Worm (Caenorhabditis elegans) whole organism, midembryonic: Measurements from ENCODE around the gene dlhd-1.

Experiments
- T22C8.4 ChIP-seq: fragments of 200-800 bp; sonication (Bioruptor generic); IDR thresholded peaks from 2 replicates; pipeline ENCODE4 v1.3.6; 2022; ENCODE audit warnings: missing genetic modification characterization, missing compliant biosample characterization
- cog-1 ChIP-seq: sonication (generic microtip); optimal IDR thresholded peaks from 2 replicates; lab custom pipeline; 2016; ENCODE audit warnings: missing genetic modification characterization, missing compliant biosample characterization
- flt-1 ChIP-seq: fragments of 200-800 bp; sonication (Bioruptor generic); IDR thresholded peaks from 2 replicates; pipeline ENCODE4 v1.3.6; 2022; ENCODE audit warnings: missing genetic modification characterization, missing compliant biosample characterization
- klf-2 ChIP-seq: fragments of 200-800 bp; sonication (Bioruptor generic); conservative IDR thresholded peaks from 2 replicates; pipeline ENCODE4 v1.3.6; 2022; ENCODE audit warnings: missing genetic modification reagents, missing genetic modification characterization, missing compliant biosample characterization
- med-1 ChIP-seq: sonication (generic microtip); optimal IDR thresholded peaks from 2 replicates; lab custom pipeline; 2017; ENCODE audit warnings: missing genetic modification characterization, mild to moderate bottlenecking, missing compliant biosample characterization, antibody characterized with exemption, missing genetic modification reagents; ENCODE audit not compliant: insufficient read depth
- ref-1 ChIP-seq: fragments of 200-800 bp; sonication (Bioruptor generic); conservative IDR thresholded peaks from 2 replicates; pipeline ENCODE4 v1.3.6; 2022; ENCODE audit warnings: missing genetic modification reagents, missing genetic modification characterization, missing compliant biosample characterization
- tab-1 ChIP-seq: fragments of 200-800 bp; sonication (Bioruptor generic); IDR thresholded peaks from 2 replicates; pipeline ENCODE4 v1.3.6; 2022; ENCODE audit warnings: missing genetic modification characterization, missing compliant biosample characterization
- ztf-23 ChIP-seq: fragments of 200-800 bp; sonication (Bioruptor generic); IDR thresholded peaks from 2 replicates; pipeline ENCODE4 v1.3.6; 2022; ENCODE audit warnings: missing genetic modification reagents, missing genetic modification characterization, missing compliant biosample characterization
- ztf-29 ChIP-seq: fragments of 200-800 bp; sonication (Bioruptor generic); IDR thresholded peaks from 2 replicates; pipeline ENCODE4 v1.3.6; 2022; ENCODE audit warnings: missing genetic modification reagents, missing genetic modification characterization, missing compliant biosample characterization

The dlhd-1 gene

DNA sequence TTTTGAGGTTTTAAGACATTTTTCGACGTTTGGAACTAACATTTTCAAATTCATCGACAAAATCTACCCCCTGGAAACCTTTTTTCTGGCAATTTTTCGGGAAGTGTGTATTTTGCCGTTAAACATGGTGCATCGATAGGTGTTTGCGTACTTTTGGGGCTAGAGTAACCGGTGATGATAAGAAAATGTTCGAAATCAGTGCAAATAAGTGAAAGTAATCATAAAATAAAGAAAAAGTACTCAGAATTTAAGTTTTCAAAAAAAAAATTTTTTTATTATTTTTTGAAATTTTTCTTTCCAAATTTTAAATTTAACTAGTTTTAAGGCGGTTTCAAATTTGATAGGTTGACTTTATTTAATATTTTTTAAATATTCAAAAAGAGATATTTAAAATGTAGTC is 7.3 kb upstream of the dlhd-1 start, which contains the start of gene nas-27:
Gene nas-27, minus strand, starts transcription at position 101 of the 400 bp plus-strand sequence.
- no peak for TF ChIP-seq tab-1
- TF ChIP-seq ztf-29 (GFP tag; lab: Robert Waterston, UW) = no peak
- TF ChIP-seq ztf-23 (GFP tag; lab: Robert Waterston, UW) = no peak
- TF ChIP-seq cog-1 (tag; lab: Kevin White, UChicago) = no peak
- TF ChIP-seq klf-2 = no peak
- TF ChIP-seq T22C8.4 (GFP tag; lab: Robert Waterston, UW) = no peak
- no peak for TF ChIP-seq med-1 (GFP tag; lab: Kevin White, UChicago)
- TF ChIP-seq ref-1 = no peak
- no peak for TF ChIP-seq flt-1 (GFP tag; lab: Robert Waterston, UW)

- TF ChIP-seq ztf-29 (GFP tag; lab: Robert Waterston, UW) = no peak
- TF ChIP-seq flt-1 (GFP tag; lab: Robert Waterston, UW) = no peak
- TF ChIP-seq T22C8.4 (GFP tag; lab: Robert Waterston, UW) = no peak
- no peak for TF ChIP-seq med-1 (GFP tag; lab: Kevin White, UChicago)
- TF ChIP-seq ref-1 = no peak
- no peak for TF ChIP-seq cog-1 (tag; lab: Kevin White, UChicago)
- no peak for TF ChIP-seq tab-1
- no peak for TF ChIP-seq klf-2
Measured at ce11 chrII:1170842-1171241, 1.1 kb downstream of the dlhd-1 start.

DNA sequence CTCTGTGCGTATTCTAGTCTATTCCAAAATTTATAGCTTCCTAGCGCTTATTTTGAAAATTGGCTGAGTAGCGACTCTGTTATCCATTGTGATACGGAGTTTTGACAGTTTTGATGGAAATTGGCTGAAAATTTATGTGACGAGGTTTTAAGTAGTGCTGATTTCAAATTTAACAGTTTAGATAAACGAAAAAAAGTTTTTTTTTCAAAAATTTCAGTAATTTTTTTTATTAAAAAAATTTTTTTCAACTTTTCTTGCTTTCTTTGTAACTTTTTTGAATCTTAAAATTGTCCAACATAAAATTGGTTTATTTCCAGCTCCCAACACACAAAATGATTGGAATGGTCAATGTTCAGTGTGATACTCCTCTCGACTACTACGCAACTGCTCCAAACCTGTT is 8.7 kb downstream of the dlhd-1 start, which contains the start of gene T23F4.2:
Gene T23F4.2, plus strand, starts transcription at position 301 of the 400 bp plus-strand sequence.
- TF ChIP-seq ztf-29 (GFP tag; lab: Robert Waterston, UW) (no peak), med-1 (GFP tag; lab: Kevin White, UChicago) (no peak), ref-1 (no peak), tab-1 (no peak)

ce11 chrII:1159718-1160117 is 12.2 kb downstream of the dlhd-1 start:
- TF ChIP-seq T22C8.4 (GFP tag; lab: Robert Waterston, UW) (no peak), med-1 (GFP tag; lab: Kevin White, UChicago) (no peak), tab-1 (no peak), cog-1 (tag; lab: Kevin White, UChicago) (no peak), ztf-23 (GFP tag; lab: Robert Waterston, UW) (no peak), flt-1 (GFP tag; lab: Robert Waterston, UW) (no peak), klf-2 (no peak), ztf-29 (GFP tag; lab: Robert Waterston, UW) (no peak), ref-1 (no peak)

ce11 chrII:1157135-1157534 is 14.8 kb downstream of the dlhd-1 start:
- TF ChIP-seq ref-1 (no peak), med-1 (GFP tag; lab: Kevin White, UChicago) (no peak), cog-1 (tag; lab: Kevin White, UChicago) (no peak), ztf-23 (GFP tag; lab: Robert Waterston, UW) (no peak), flt-1 (GFP tag; lab: Robert Waterston, UW) (no peak), tab-1 (no peak), ztf-29 (GFP tag; lab: Robert Waterston, UW) (no peak), T22C8.4 (GFP tag; lab: Robert Waterston, UW) (no peak), klf-2 (no peak)

ce11 chrII:1153299-1153698 is 18.6 kb downstream of the dlhd-1 start:
- TF ChIP-seq ztf-23 (GFP tag; lab: Robert Waterston, UW) (no peak), ref-1 (no peak; the same call in 1 of the 2 replicates), ztf-29 (GFP tag; lab: Robert Waterston, UW) (no peak), cog-1 (tag; lab: Kevin White, UChicago) (no peak), med-1 (GFP tag; lab: Kevin White, UChicago) (no peak), flt-1 (GFP tag; lab: Robert Waterston, UW) (no peak), klf-2 (no peak), tab-1 (no peak), T22C8.4 (GFP tag; lab: Robert Waterston, UW) (no peak)

- TF ChIP-seq klf-2 (no peak), ref-1 (no peak), ztf-29 (GFP tag; lab: Robert Waterston, UW) (no peak), med-1 (GFP tag; lab: Kevin White, UChicago) (no peak), T22C8.4 (GFP tag; lab: Robert Waterston, UW) (no peak), tab-1 (no peak), ztf-23 (GFP tag; lab: Robert Waterston, UW) (no peak), cog-1 (tag; lab: Kevin White, UChicago) (no peak), flt-1 (GFP tag; lab: Robert Waterston, UW) (no peak)
Measured at ce11 chrII:1152732-1153131, 19.2 kb downstream of the dlhd-1 start.

ce11 chrII:1151810-1152209 is 20.1 kb downstream of the dlhd-1 start:
- TF ChIP-seq med-1 (GFP tag; lab: Kevin White, UChicago) (no peak), klf-2 (no peak)

- no peak for TF ChIP-seq ztf-23 (GFP tag; lab: Robert Waterston, UW)
- no peak for TF ChIP-seq med-1 (GFP tag; lab: Kevin White, UChicago)
- no peak for TF ChIP-seq tab-1
- TF ChIP-seq flt-1 (GFP tag; lab: Robert Waterston, UW) = no peak
- no peak for TF ChIP-seq T22C8.4 (GFP tag; lab: Robert Waterston, UW)
- no peak for TF ChIP-seq klf-2
- no peak for TF ChIP-seq ztf-29 (GFP tag; lab: Robert Waterston, UW)
- TF ChIP-seq cog-1 (tag; lab: Kevin White, UChicago) = no peak
- no peak for TF ChIP-seq ref-1
Measured at ce11 chrII:1149390-1149789, 22.5 kb downstream of the dlhd-1 start.

DNA sequence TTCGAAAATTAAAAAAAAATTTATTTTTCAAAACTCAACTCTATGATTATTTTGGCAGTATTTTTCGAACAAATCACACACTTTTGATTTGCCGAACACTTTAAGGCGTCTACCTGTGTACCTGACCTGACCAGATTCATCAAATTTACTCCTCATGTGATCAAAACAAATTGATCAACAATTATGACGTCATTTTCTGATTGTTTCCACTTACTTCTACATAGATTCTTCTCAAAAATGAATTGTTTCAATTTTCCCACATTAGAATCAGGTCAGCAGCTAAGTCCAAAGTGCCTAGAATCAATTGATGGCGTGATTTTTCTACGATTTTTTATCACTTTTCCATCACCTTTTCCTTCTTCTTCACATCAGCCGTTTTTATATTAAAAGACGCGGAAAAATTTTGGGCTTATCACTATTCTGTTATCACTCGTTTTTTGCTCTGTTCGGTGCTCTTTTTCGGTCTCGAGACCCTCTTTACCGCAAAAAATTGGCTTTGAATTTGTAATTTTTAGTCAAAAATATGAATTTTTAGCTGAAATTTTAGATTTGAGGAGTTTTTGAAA is 28.7 kb downstream of the dlhd-1 start:
- TF ChIP-seq klf-2 = no peak
- no peak for TF ChIP-seq med-1 (GFP tag; lab: Kevin White, UChicago)
- no peak for TF ChIP-seq T22C8.4 (GFP tag; lab: Robert Waterston, UW)
- TF ChIP-seq cog-1 (tag; lab: Kevin White, UChicago) = no peak
- no peak for TF ChIP-seq ztf-23 (GFP tag; lab: Robert Waterston, UW)
- TF ChIP-seq ztf-29 (GFP tag; lab: Robert Waterston, UW) = no peak
- no peak for TF ChIP-seq flt-1 (GFP tag; lab: Robert Waterston, UW)
- no peak for TF ChIP-seq ref-1
- TF ChIP-seq tab-1 = no peak
